Fruit fly (Drosophila melanogaster): ENCODE data around the gene Rab9Fb.

- TF ChIP-seq psq (optimal IDR thresholded peaks at IDR 0.05) (no peak), h (optimal IDR thresholded peaks at IDR 0.05) (no peak), Sin3A (optimal IDR thresholded peaks at IDR 0.05) (no peak), Myc (optimal IDR thresholded peaks at IDR 0.05) (no peak)
Observed at dm6 chrX:10952386-10952785, at the start of gene Rab9Fb.

Measured in Kc167 (cell line).